Worm (Caenorhabditis elegans) whole organism, midembryonic: ENCODE results near the gene clec-130.

ENCODE experiments used
- T22C8.4 ChIP-seq: fragments of 200-800 bp; sonication (Bioruptor generic); IDR thresholded peaks from 2 replicates; pipeline ENCODE4 v1.3.6; 2022; ENCODE audit warnings: missing genetic modification characterization, missing compliant biosample characterization
- cog-1 ChIP-seq: sonication (generic microtip); optimal IDR thresholded peaks from 2 replicates; lab custom pipeline; 2016; ENCODE audit warnings: missing genetic modification characterization, missing compliant biosample characterization
- flt-1 ChIP-seq: fragments of 200-800 bp; sonication (Bioruptor generic); IDR thresholded peaks from 2 replicates; pipeline ENCODE4 v1.3.6; 2022; ENCODE audit warnings: missing genetic modification characterization, missing compliant biosample characterization
- klf-2 ChIP-seq: fragments of 200-800 bp; sonication (Bioruptor generic); conservative IDR thresholded peaks from 2 replicates; pipeline ENCODE4 v1.3.6; 2022; ENCODE audit warnings: missing genetic modification reagents, missing genetic modification characterization, missing compliant biosample characterization
- med-1 ChIP-seq: sonication (generic microtip); optimal IDR thresholded peaks from 2 replicates; lab custom pipeline; 2017; ENCODE audit warnings: missing genetic modification characterization, mild to moderate bottlenecking, missing compliant biosample characterization, antibody characterized with exemption, missing genetic modification reagents; ENCODE audit not compliant: insufficient read depth
- ref-1 ChIP-seq: fragments of 200-800 bp; sonication (Bioruptor generic); conservative IDR thresholded peaks from 2 replicates; pipeline ENCODE4 v1.3.6; 2022; ENCODE audit warnings: missing genetic modification reagents, missing genetic modification characterization, missing compliant biosample characterization
- tab-1 ChIP-seq: fragments of 200-800 bp; sonication (Bioruptor generic); IDR thresholded peaks from 2 replicates; pipeline ENCODE4 v1.3.6; 2022; ENCODE audit warnings: missing genetic modification characterization, missing compliant biosample characterization
- ztf-23 ChIP-seq: fragments of 200-800 bp; sonication (Bioruptor generic); IDR thresholded peaks from 2 replicates; pipeline ENCODE4 v1.3.6; 2022; ENCODE audit warnings: missing genetic modification reagents, missing genetic modification characterization, missing compliant biosample characterization
- ztf-29 ChIP-seq: fragments of 200-800 bp; sonication (Bioruptor generic); IDR thresholded peaks from 2 replicates; pipeline ENCODE4 v1.3.6; 2022; ENCODE audit warnings: missing genetic modification reagents, missing genetic modification characterization, missing compliant biosample characterization

Gene clec-130

DNA sequence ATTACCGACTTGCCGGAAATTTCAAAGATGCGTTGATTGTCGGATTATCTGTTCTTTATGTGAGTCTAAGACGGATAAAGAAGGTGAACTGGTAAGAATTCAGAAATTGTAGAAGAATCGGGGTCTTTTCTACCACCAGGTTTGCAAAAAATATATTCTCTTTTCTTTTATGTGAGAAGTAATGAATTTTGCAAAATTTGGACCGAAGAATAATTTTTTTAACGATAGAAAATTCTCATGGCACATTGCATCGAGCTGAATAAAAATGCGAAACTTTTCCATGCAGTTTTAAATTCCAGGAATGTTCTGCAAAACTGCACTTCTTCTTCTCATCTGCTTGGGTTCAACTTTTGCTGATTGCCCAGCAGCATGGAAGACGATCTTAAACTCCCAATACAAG is at the start of gene clec-130:
Gene clec-130 (plus strand): TSS at position 301 of the 400 bp plus-strand sequence.
- TF ChIP-seq med-1 (GFP tag; lab: Kevin White, UChicago) = no peak
- no peak for TF ChIP-seq ztf-29 (GFP tag; lab: Robert Waterston, UW)

ce11 chrII:3524097-3524496 is 49.3 kb upstream of the clec-130 start, which contains the start of gene col-72:
Gene col-72 (minus strand): TSS chrII:3524197.
- TF ChIP-seq ztf-23 (GFP tag; lab: Robert Waterston, UW) (no peak), med-1 (GFP tag; lab: Kevin White, UChicago) (no peak), flt-1 (GFP tag; lab: Robert Waterston, UW) (no peak), T22C8.4 (GFP tag; lab: Robert Waterston, UW) (no peak), klf-2 (no peak), ztf-29 (GFP tag; lab: Robert Waterston, UW) (no peak), tab-1 (no peak), cog-1 (no peak), ref-1 (GFP tag; lab: Robert Waterston, UW) (no peak)

DNA sequence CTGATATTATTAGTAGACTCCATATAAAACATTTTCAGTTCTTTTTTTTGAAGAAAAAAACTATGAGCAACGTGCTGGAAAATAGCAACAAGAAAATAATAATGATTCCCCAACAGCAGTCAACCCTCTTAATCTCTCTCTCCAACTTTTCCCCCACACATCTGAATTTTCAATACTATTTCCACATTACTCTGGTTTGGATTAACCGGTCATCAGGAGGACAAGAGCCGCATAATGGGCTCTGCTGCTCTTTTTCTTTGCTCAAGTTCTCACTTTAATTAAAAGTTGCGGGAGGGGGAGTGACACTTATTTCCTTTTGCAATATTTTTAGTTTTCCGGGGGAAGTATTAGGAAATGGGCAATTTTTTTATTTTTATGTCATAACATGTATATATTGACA is 45.9 kb upstream of the clec-130 start:
- no peak for TF ChIP-seq tab-1
- no peak for TF ChIP-seq med-1 (GFP tag; lab: Kevin White, UChicago)
- TF ChIP-seq cog-1 = no peak
- TF ChIP-seq ztf-23 (GFP tag; lab: Robert Waterston, UW) = no peak
- TF ChIP-seq flt-1 (GFP tag; lab: Robert Waterston, UW) = no peak
- no peak for TF ChIP-seq ztf-29 (GFP tag; lab: Robert Waterston, UW)
- no peak for TF ChIP-seq ref-1 (GFP tag; lab: Robert Waterston, UW)
- TF ChIP-seq klf-2 = no peak

DNA sequence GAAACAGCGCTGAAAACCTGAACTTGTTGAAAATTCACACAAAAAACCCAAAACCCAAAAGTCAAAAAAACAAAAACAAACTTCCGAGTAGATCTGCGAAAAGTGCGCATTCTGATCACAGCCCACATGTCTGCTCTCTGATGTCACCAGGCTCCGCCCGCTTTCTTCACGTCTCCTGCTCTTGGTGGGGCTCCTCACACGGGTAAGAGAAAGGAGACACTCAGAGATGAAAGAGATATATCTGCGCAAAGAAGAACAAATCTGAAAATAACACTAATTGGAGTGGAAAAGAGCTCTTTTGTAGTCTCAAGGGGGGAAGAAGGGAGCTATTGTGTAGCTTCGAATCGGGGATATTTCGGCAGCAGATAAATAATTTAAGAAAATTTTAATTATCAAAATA is 45.1 kb upstream of the clec-130 start, which contains the start of gene ncs-6:
Gene ncs-6 (minus strand): TSS at position 261 of the 400 bp plus-strand sequence.
- no peak for TF ChIP-seq flt-1 (GFP tag; lab: Robert Waterston, UW)
- TF ChIP-seq ztf-23 (GFP tag; lab: Robert Waterston, UW) = no peak
- no peak for TF ChIP-seq ref-1 (GFP tag; lab: Robert Waterston, UW)

DNA sequence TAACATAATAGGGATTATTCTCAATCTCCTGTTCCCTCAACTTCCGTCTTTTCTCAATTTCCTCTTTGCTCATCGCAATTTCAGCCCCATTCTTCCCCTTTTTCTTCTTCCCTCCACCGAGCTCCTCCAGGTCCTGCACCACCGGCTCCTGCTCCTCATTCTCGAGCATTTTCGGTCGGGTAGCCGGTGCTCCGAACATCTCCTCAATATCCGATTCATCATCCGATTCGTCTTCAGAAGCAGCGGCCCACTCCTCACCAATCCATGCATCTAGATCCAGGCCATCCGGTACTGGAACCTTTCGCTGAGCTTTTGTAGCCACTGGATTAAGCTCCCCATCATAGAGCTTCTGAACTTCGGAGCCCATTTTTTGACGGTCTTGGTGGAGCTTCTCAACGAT is 33.2 kb upstream of the clec-130 start:
- TF ChIP-seq tab-1 (no peak), klf-2 (no peak), ref-1 (GFP tag; lab: Robert Waterston, UW) (no peak), med-1 (GFP tag; lab: Kevin White, UChicago) (no peak), cog-1 (no peak), ztf-29 (GFP tag; lab: Robert Waterston, UW) (no peak), T22C8.4 (GFP tag; lab: Robert Waterston, UW) (no peak), flt-1 (GFP tag; lab: Robert Waterston, UW) (no peak), ztf-23 (GFP tag; lab: Robert Waterston, UW) (no peak)

- no peak for TF ChIP-seq cog-1
- no peak for TF ChIP-seq ztf-29 (GFP tag; lab: Robert Waterston, UW)
- no peak for TF ChIP-seq med-1 (GFP tag; lab: Kevin White, UChicago)
- no peak for TF ChIP-seq flt-1 (GFP tag; lab: Robert Waterston, UW)
- no peak for TF ChIP-seq klf-2
- TF ChIP-seq ref-1 (GFP tag; lab: Robert Waterston, UW) = no peak
- TF ChIP-seq tab-1 = no peak
- no peak for TF ChIP-seq T22C8.4 (GFP tag; lab: Robert Waterston, UW)
- no peak for TF ChIP-seq ztf-23 (GFP tag; lab: Robert Waterston, UW)
These were observed 26.9 kb upstream of the clec-130 start, which contains the start of gene apd-3 for ce11 chrII:3546381-3546931. Gene apd-3 (minus strand): TSS chrII:3546431.

DNA sequence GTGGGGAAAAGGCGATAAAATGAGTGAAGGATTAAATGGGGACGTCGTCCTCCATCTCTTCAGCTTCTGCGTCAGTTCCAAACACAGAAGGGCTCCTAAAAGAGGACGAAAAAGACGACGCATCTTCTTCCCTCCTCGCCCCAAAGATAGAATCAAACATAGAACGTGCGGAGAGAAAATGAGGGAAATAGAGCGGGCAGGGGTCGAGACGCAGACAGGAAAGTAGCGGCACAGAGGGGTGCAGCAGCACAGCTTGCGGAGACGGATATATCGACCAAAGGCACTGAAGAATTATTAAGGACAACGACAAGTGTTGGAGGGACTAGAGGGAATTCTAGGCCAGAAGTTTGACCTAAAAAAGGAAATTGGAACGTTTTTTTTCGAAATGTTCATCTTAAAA is 26.1 kb upstream of the clec-130 start:
- TF ChIP-seq ztf-29 (GFP tag; lab: Robert Waterston, UW) (no peak; the same call in 1 of the 2 replicates), klf-2 (no peak), ref-1 (GFP tag; lab: Robert Waterston, UW) (no peak), med-1 (GFP tag; lab: Kevin White, UChicago) (no peak), flt-1 (GFP tag; lab: Robert Waterston, UW) (no peak), T22C8.4 (GFP tag; lab: Robert Waterston, UW) (no peak), tab-1 (no peak), cog-1 (no peak), ztf-23 (GFP tag; lab: Robert Waterston, UW) (no peak)

DNA sequence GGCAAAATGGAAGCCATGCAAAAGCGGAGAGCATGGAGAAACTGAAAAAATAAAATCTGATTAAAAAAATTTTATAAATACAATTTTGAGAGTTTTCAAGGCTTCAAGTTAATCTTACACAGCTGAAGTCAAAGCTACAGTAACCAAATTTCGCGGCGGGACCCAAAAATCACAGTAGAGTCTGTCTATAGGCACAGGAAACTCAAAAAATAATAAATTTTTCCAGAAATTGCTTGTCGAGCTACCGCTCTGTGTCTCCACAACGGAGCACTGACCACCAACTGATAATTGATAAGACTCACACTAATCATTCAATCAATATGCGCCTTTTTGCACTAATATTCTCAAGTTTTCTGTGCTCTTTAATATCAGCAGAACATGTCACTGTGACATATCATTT is 23.0 kb upstream of the clec-130 start, which contains the start of gene W10G11.19:
Gene W10G11.19 (plus strand): TSS at position 301 of the 400 bp plus-strand sequence.
- TF ChIP-seq tab-1 (no peak), klf-2 (no peak), cog-1 (no peak), T22C8.4 (GFP tag; lab: Robert Waterston, UW) (no peak), med-1 (GFP tag; lab: Kevin White, UChicago) (no peak), ref-1 (GFP tag; lab: Robert Waterston, UW) (no peak), flt-1 (GFP tag; lab: Robert Waterston, UW) (no peak), ztf-23 (GFP tag; lab: Robert Waterston, UW) (no peak), ztf-29 (GFP tag; lab: Robert Waterston, UW) (no peak)

DNA sequence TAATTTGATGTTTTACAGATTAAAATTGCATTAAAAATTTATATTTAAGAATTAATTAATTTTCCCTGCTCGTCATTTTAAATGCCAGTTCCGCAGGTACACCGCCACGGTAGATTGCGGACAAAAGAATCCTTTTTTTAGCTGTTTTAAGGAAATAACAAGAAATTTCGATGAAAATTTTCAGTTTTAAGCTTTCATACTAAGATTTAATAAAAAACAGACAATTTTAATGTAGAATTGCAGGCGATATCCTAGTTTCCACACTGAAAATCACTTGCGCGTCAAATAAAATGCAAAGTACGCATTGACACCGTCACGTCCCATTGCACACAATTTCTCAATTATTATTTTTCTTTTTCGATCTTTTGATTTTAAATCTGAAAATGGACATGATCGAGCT is 19.9 kb upstream of the clec-130 start, which contains the start of gene dnc-3:
Gene dnc-3 (plus strand): TSS at position 272 of the 400 bp plus-strand sequence.
- TF ChIP-seq T22C8.4 (GFP tag; lab: Robert Waterston, UW) (no peak), tab-1 (no peak), ref-1 (GFP tag; lab: Robert Waterston, UW) (no peak), cog-1 (peak; percentile 27), flt-1 (GFP tag; lab: Robert Waterston, UW) (no peak)

ce11 chrII:3554673-3555072 is 18.7 kb upstream of the clec-130 start:
- TF ChIP-seq cog-1 (no peak), ref-1 (GFP tag; lab: Robert Waterston, UW) (no peak), T22C8.4 (GFP tag; lab: Robert Waterston, UW) (no peak), ztf-29 (GFP tag; lab: Robert Waterston, UW) (no peak), klf-2 (no peak), med-1 (GFP tag; lab: Kevin White, UChicago) (no peak), ztf-23 (GFP tag; lab: Robert Waterston, UW) (no peak), tab-1 (no peak), flt-1 (GFP tag; lab: Robert Waterston, UW) (no peak)
